Worm (Caenorhabditis elegans): ENCODE results near the gene tgt-1.
A peak's percentile ranks its signal among the peaks of the same experiment; 100 is the strongest.

- TF ChIP-seq elt-3 (tag; optimal IDR thresholded peaks at IDR 0.05) (no peak), mdl-1 (tag; optimal IDR thresholded peaks at IDR 0.05) (no peak), unc-62 (GFP tag; optimal IDR thresholded peaks at IDR 0.05) (no peak), nhr-12 (tag; optimal IDR thresholded peaks at IDR 0.05) (no peak), nhr-23 (tag; optimal IDR thresholded peaks at IDR 0.05) (peak; percentile 49), egl-27 (tag; optimal IDR thresholded peaks at IDR 0.05) (no peak), lsy-12 (tag; optimal IDR thresholded peaks at IDR 0.05) (no peak), ama-1 (optimal IDR thresholded peaks at IDR 0.05) (no peak)
Measured at ce11 chrIV:11908733-11909132, 50.9 kb downstream of the tgt-1 start.
